Worm (Caenorhabditis elegans) whole organism, young adult: ENCODE data around the gene F41H10.5.
A peak's percentile ranks its signal among the peaks of the same experiment; 100 is the strongest.

Source experiments
- F10E7.11 ChIP-seq: sonication (generic microtip); optimal IDR thresholded peaks from 2 replicates; lab custom pipeline; 2017; ENCODE audit warnings: mild to moderate bottlenecking, missing genetic modification characterization, moderate library complexity, missing compliant biosample characterization
- ama-1 ChIP-seq, 3 experiments: fragments of 150-350 bp in 1 of 3; sonication (generic microtip) in 2 of 3; optimal IDR thresholded peaks; 2 replicates each; lab custom pipeline; 2014 to 2018; ENCODE audit warnings: missing biosample characterization in 2 of 3, missing genetic modification characterization in 2 of 3, missing genetic modification reagents in 2 of 3
- bed-1 ChIP-seq: fragments of 200-800 bp; sonication (Bioruptor generic); IDR thresholded peaks from 2 replicates; pipeline ENCODE4 v1.3.6; 2022; ENCODE audit warnings: missing genetic modification reagents, missing genetic modification characterization, missing compliant biosample characterization
- bed-2 ChIP-seq: fragments of 200-800 bp; sonication (Bioruptor generic); IDR thresholded peaks from 2 replicates; pipeline ENCODE4 v1.3.6; 2022; ENCODE audit warnings: missing genetic modification reagents, missing genetic modification characterization, missing compliant biosample characterization
- lin-35 ChIP-seq, 3 experiments: fragments of 150-350 bp in 2 of 3; sonication (generic microtip) in 1 of 3; optimal IDR thresholded peaks; 2 replicates each; lab custom pipeline; 2014 to 2018; ENCODE audit warnings: missing biosample characterization in 3 of 3, missing genetic modification characterization in 3 of 3, missing genetic modification reagents in 3 of 3
- lin-40 ChIP-seq: sonication (generic microtip); optimal IDR thresholded peaks from 2 replicates; lab custom pipeline; 2016; ENCODE audit warnings: missing genetic modification characterization, mild to moderate bottlenecking, missing compliant biosample characterization, missing genotype, missing genetic modification reagents
- nhr-179 ChIP-seq: sonication (generic microtip); optimal IDR thresholded peaks from 2 replicates; lab custom pipeline; 2016; ENCODE audit warnings: mild to moderate bottlenecking, missing genetic modification characterization, missing compliant biosample characterization
- sdz-38 ChIP-seq: sonication (generic microtip); optimal IDR thresholded peaks from 2 replicates; lab custom pipeline; 2016; ENCODE audit warnings: missing genotype, missing genetic modification characterization, missing compliant biosample characterization
- snpc-4 ChIP-seq, 5 experiments: fragments of 150-350 bp in 1 of 5; sonication (generic microtip) in 4 of 5; optimal IDR thresholded peaks; 2 replicates each; lab custom pipeline; 2014 to 2018; ENCODE audit warnings: missing genetic modification characterization in 5 of 5, missing biosample characterization in 3 of 5, antibody characterized with exemption in 2 of 5, mild to moderate bottlenecking in 2 of 5, missing compliant biosample characterization in 2 of 5, missing genotype in 2 of 5, moderate library complexity in 2 of 5, missing genetic modification reagents in 1 of 5
- ztf-22 ChIP-seq: fragments of 200-800 bp; sonication (Bioruptor generic); optimal IDR thresholded peaks from 2 replicates; lab custom pipeline; 2018; ENCODE audit warnings: mild to moderate bottlenecking, missing genetic modification characterization, moderate library complexity, missing compliant biosample characterization
- ztf-28 ChIP-seq: fragments of 200-800 bp; sonication (Bioruptor generic); IDR thresholded peaks from 2 replicates; pipeline ENCODE4 v1.3.6; 2022; ENCODE audit warnings: missing genetic modification reagents, missing genetic modification characterization, missing compliant biosample characterization

DNA sequence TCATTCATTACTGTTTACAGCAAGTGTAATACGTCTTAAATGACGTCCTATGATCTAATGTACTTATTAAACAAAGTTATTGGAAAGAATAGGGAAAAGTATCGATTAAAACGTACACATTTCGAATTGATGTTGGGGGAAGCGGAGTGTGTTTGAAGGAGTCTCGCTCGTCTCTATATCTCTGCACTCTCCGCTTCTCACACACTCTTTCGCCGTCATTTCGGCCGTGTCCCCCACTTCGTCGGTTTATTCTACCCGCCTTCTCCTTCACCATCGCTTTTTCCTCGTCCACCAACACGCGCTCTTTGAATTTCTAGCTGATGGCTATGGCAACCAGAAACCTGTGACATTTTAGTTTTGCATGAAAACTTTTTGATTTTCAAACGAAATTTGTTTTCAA, 8.2 kb downstream of the F41H10.5 start:
- TF ChIP-seq nhr-179 (tag; lab: Kevin White, UChicago) (no peak), F10E7.11 (tag; lab: Kevin White, UChicago) (no peak), sdz-38 (no peak), snpc-4 (GFP tag; optimal IDR thresholded peaks at IDR 0.05; lab: Kevin White, UChicago) (no peak), snpc-4 (tag; optimal IDR thresholded peaks at IDR 0.05; lab: Kevin White, UChicago) (peak in 2 of 4 experiments; percentile 20 to 67), lin-35 (GFP tag; optimal IDR thresholded peaks at IDR 0.05; lab: Kevin White, UChicago) (no peak), bed-2 (GFP tag; lab: Robert Waterston, UW) (no peak), ztf-22 (no peak), ztf-28 (GFP tag; lab: Robert Waterston, UW) (no peak), bed-1 (no peak), lin-40 (no peak), ama-1 (optimal IDR thresholded peaks at IDR 0.05; lab: Kevin White, UChicago) (no peak), ama-1 (GFP tag; optimal IDR thresholded peaks at IDR 0.05; lab: Kevin White, UChicago) (no peak)
